Fruit fly (Drosophila melanogaster) S2 (cell line): ENCODE measurements around the gene CG6271.

Experiments
- CG8478 ChIP-seq: fragments of >200 bp; optimal IDR thresholded peaks from 2 replicates; lab custom pipeline; 2018
- CTCF ChIP-seq, 2 experiments: fragments of >200 bp; optimal IDR thresholded peaks; 2 replicates each; lab custom pipeline; 2018

CG6271 gene

dm6 chr3R:27026009-27026408 is at the start of gene CG6271:
CG6271 (minus strand) TSS chr3R:27026109.
- TF ChIP-seq CG8478 (no peak), CTCF (optimal IDR thresholded peaks at IDR 0.05; lab: Kevin White, UChicago) (no peak)

- TF ChIP-seq CTCF (optimal IDR thresholded peaks at IDR 0.05; lab: Kevin White, UChicago), result no peak
Measured at dm6 chr3R:27075694-27076093, 49.8 kb upstream of the CG6271 start, which contains the start of gene CG14257. CG14257 (plus strand) TSS chr3R:27075870.

dm6 chr3R:27070906-27071498 is 45.1 kb upstream of the CG6271 start:
- TF ChIP-seq CG8478, result no peak

- TF ChIP-seq CG8478, result no peak
- no peak for TF ChIP-seq CTCF (optimal IDR thresholded peaks at IDR 0.05; lab: Kevin White, UChicago)
Measured at dm6 chr3R:27069810-27070625, 44.1 kb upstream of the CG6271 start, which contains the start of gene spz. spz (minus strand) TSS chr3R:27070070.

dm6 chr3R:27069201-27069600 is 43.3 kb upstream of the CG6271 start:
- TF ChIP-seq CG8478, result no peak
- no peak for TF ChIP-seq CTCF (optimal IDR thresholded peaks at IDR 0.05; lab: Kevin White, UChicago)

dm6 chr3R:27067362-27067761 is 41.5 kb upstream of the CG6271 start:
- no peak for TF ChIP-seq CG8478
- no peak for TF ChIP-seq CTCF (optimal IDR thresholded peaks at IDR 0.05; lab: Kevin White, UChicago)

- no peak for TF ChIP-seq CTCF (optimal IDR thresholded peaks at IDR 0.05; lab: Kevin White, UChicago)
Measured at dm6 chr3R:27065136-27065535, 39.2 kb upstream of the CG6271 start, which contains the start of gene CG43935. CG43935 (plus strand) TSS chr3R:27065436.

- TF ChIP-seq CTCF (optimal IDR thresholded peaks at IDR 0.05; lab: Kevin White, UChicago) (no peak), CG8478 (no peak)
Measured at dm6 chr3R:27064099-27064498, 38.2 kb upstream of the CG6271 start, which contains the start of gene Nep5. Nep5 (minus strand) TSS chr3R:27064199.

dm6 chr3R:27061916-27062315 is 36.0 kb upstream of the CG6271 start, which contains the start of gene CG34292:
CG34292 (plus strand) TSS chr3R:27062216.
- TF ChIP-seq CTCF (optimal IDR thresholded peaks at IDR 0.05; lab: Kevin White, UChicago), result no peak
- no peak for TF ChIP-seq CG8478

- TF ChIP-seq CTCF (optimal IDR thresholded peaks at IDR 0.05; lab: Kevin White, UChicago) (no peak), CG8478 (no peak)
Measured at dm6 chr3R:27056152-27056551, 30.2 kb upstream of the CG6271 start.

- no peak for TF ChIP-seq CG8478
- TF ChIP-seq CTCF (optimal IDR thresholded peaks at IDR 0.05; lab: Kevin White, UChicago), result no peak
Measured at dm6 chr3R:27049549-27049948, 23.6 kb upstream of the CG6271 start.

dm6 chr3R:27048561-27049270 is 22.8 kb upstream of the CG6271 start, which contains the start of gene TwdlT:
TwdlT (plus strand) TSS chr3R:27049220.
- TF ChIP-seq CG8478 (no peak), CTCF (optimal IDR thresholded peaks at IDR 0.05; lab: Kevin White, UChicago) (no peak)

- no peak for TF ChIP-seq CTCF (optimal IDR thresholded peaks at IDR 0.05; lab: Kevin White, UChicago)
- no peak for TF ChIP-seq CG8478
Measured at dm6 chr3R:27040044-27040443, 14.1 kb upstream of the CG6271 start.

- TF ChIP-seq CG8478, result no peak
- TF ChIP-seq CTCF (optimal IDR thresholded peaks at IDR 0.05; lab: Kevin White, UChicago), result no peak
Measured at dm6 chr3R:27033935-27034334, 8.0 kb upstream of the CG6271 start.

- TF ChIP-seq CTCF (optimal IDR thresholded peaks at IDR 0.05; lab: Kevin White, UChicago), result no peak
- no peak for TF ChIP-seq CG8478
Measured at dm6 chr3R:27023117-27023516, 2.8 kb downstream of the CG6271 start, which contains the start of gene CG6277. CG6277 (minus strand) TSS chr3R:27023217.

- no peak for TF ChIP-seq CTCF (optimal IDR thresholded peaks at IDR 0.05; lab: Kevin White, UChicago)
Measured at dm6 chr3R:27021278-27021677, 4.6 kb downstream of the CG6271 start, which contains the start of gene CG6283. CG6283 (minus strand) TSS chr3R:27021378.
